Worm (Caenorhabditis elegans): ENCODE measurements around the gene C08A9.10.

ce11 chrX:17062165-17062564 is 18.8 kb upstream of the C08A9.10 start:
- TF ChIP-seq med-1 (GFP tag; optimal IDR thresholded peaks at IDR 0.05; ENCODE audit: insufficient read depth) (no peak), flt-1 (GFP tag; IDR thresholded peaks at IDR 0.05) (no peak), ref-1 (GFP tag; conservative IDR thresholded peaks at IDR 0.05) (no peak), T22C8.4 (GFP tag; IDR thresholded peaks at IDR 0.05) (no peak), tab-1 (GFP tag; IDR thresholded peaks at IDR 0.05) (no peak), cog-1 (tag; optimal IDR thresholded peaks at IDR 0.05) (no peak), ztf-29 (GFP tag; IDR thresholded peaks at IDR 0.05) (no peak), ztf-23 (GFP tag; IDR thresholded peaks at IDR 0.05) (no peak)
